Worm (Caenorhabditis elegans): ENCODE measurements around the gene lgc-15.

- no peak for TF ChIP-seq fkh-6 (tag; optimal IDR thresholded peaks at IDR 0.05)
- TF ChIP-seq ama-1 (optimal IDR thresholded peaks at IDR 0.05), result no peak
- no peak for TF ChIP-seq unc-86 (tag; optimal IDR thresholded peaks at IDR 0.05)
- no peak for TF ChIP-seq ahr-1 (tag; optimal IDR thresholded peaks at IDR 0.05)
- no peak for TF ChIP-seq pqm-1 (tag; optimal IDR thresholded peaks at IDR 0.05)
- TF ChIP-seq unc-55 (GFP tag; optimal IDR thresholded peaks at IDR 0.05), result no peak
- TF ChIP-seq ceh-22 (tag; optimal IDR thresholded peaks at IDR 0.05), result no peak
- no peak for TF ChIP-seq nhr-11 (tag; optimal IDR thresholded peaks at IDR 0.05)
- no peak for TF ChIP-seq unc-42 (tag; optimal IDR thresholded peaks at IDR 0.05)
- no peak for TF ChIP-seq F13H6.1 (tag; optimal IDR thresholded peaks at IDR 0.05)
- no peak for TF ChIP-seq ttx-3 (tag; optimal IDR thresholded peaks at IDR 0.05)
- TF ChIP-seq nfya-1 (tag; optimal IDR thresholded peaks at IDR 0.05), result no peak
- TF ChIP-seq ceh-6 (GFP tag; optimal IDR thresholded peaks at IDR 0.05), result no peak
Observed at ce11 chrX:12064908-12065307, 49.2 kb upstream of the lgc-15 start, which contains the start of gene lgc-23.
